Worm (Caenorhabditis elegans): ENCODE measurements around the gene pgp-5.

- TF ChIP-seq K02D7.2 (tag; optimal IDR thresholded peaks at IDR 0.05) (no peak), ceh-24 (tag; optimal IDR thresholded peaks at IDR 0.05) (no peak), unc-86 (tag; optimal IDR thresholded peaks at IDR 0.05) (no peak), che-1 (tag; optimal IDR thresholded peaks at IDR 0.05) (no peak), ama-1 (optimal IDR thresholded peaks at IDR 0.05) (no peak), fkh-10 (GFP tag; optimal IDR thresholded peaks at IDR 0.05) (no peak)
Observed at ce11 chrX:10902723-10903322, 43.7 kb upstream of the pgp-5 start, which contains the start of gene acbp-3.
